Fruit fly (Drosophila melanogaster): ENCODE measurements around the gene Brd.

Brd gene

dm6 chr3L:15013957-15014692 lies 41.7 kb downstream of the Brd start, which contains the start of gene Reck:
Gene Reck, minus strand, starts transcription at chr3L:15014062.
- no peak for TF ChIP-seq pan (optimal IDR thresholded peaks at IDR 0.05)
- TF ChIP-seq EcR (GFP tag; optimal IDR thresholded peaks at IDR 0.05): no peak
- no peak for TF ChIP-seq psq (optimal IDR thresholded peaks at IDR 0.05)
- no peak for TF ChIP-seq usp (GFP tag; optimal IDR thresholded peaks at IDR 0.05)
- no peak for TF ChIP-seq CG8478 (optimal IDR thresholded peaks at IDR 0.05)
- TF ChIP-seq Dll (optimal IDR thresholded peaks at IDR 0.05): no peak

dm6 chr3L:15021008-15021407 lies 48.5 kb downstream of the Brd start:
- TF ChIP-seq Dll (optimal IDR thresholded peaks at IDR 0.05) (no peak), pan (optimal IDR thresholded peaks at IDR 0.05) (no peak), CG8478 (optimal IDR thresholded peaks at IDR 0.05) (no peak), psq (optimal IDR thresholded peaks at IDR 0.05) (no peak), EcR (GFP tag; optimal IDR thresholded peaks at IDR 0.05) (no peak), usp (GFP tag; optimal IDR thresholded peaks at IDR 0.05) (no peak)

All from whole organism.